Worm (Caenorhabditis elegans): ENCODE measurements around the gene M03F4.6.

The M03F4.6 gene

ce11 chrX:4961681-4962656 lies 7.2 kb downstream of the M03F4.6 start (continued):
- no peak for TF ChIP-seq nfya-2 (GFP tag; IDR thresholded peaks at IDR 0.05)
- TF ChIP-seq somi-1 (GFP tag; optimal IDR thresholded peaks at IDR 0.05): peak; percentile 41
- 0 out of 2 replicates have a peak, but pooled peaks have one; percentile 39 for TF ChIP-seq let-526 (GFP tag; IDR thresholded peaks at IDR 0.05)

ce11 chrX:4960910-4961680 lies 8.0 kb downstream of the M03F4.6 start:
- 0 out of 2 replicates have a peak, but pooled peaks have one; percentile 16 for TF ChIP-seq mcd-1 (GFP tag; IDR thresholded peaks at IDR 0.05)
- no peak for TF ChIP-seq let-607 (tag; optimal IDR thresholded peaks at IDR 0.05)
- TF ChIP-seq athp-1 (tag; optimal IDR thresholded peaks at IDR 0.05): no peak
- no peak for TF ChIP-seq atf-7 (tag; optimal IDR thresholded peaks at IDR 0.05)
- TF ChIP-seq pbrm-1 (GFP tag; IDR thresholded peaks at IDR 0.05): peak; percentile 31; the same call in 1 of the 2 replicates
- no peak for TF ChIP-seq Y53F4B.3 (GFP tag; IDR thresholded peaks at IDR 0.05)
- no peak for TF ChIP-seq ama-1 (optimal IDR thresholded peaks at IDR 0.05)
- no peak for TF ChIP-seq ama-1 (GFP tag; optimal IDR thresholded peaks at IDR 0.05)
- peak; percentile 28; the same call in 1 of the 2 replicates for TF ChIP-seq Y53G8AR.9 (GFP tag; conservative IDR thresholded peaks at IDR 0.05)
- no peak for TF ChIP-seq Y56A3A.18 (GFP tag; IDR thresholded peaks at IDR 0.05)
- no peak for TF ChIP-seq lsl-1 (GFP tag; optimal IDR thresholded peaks at IDR 0.05)
- TF ChIP-seq akir-1 (GFP tag; optimal IDR thresholded peaks at IDR 0.05): peak; percentile 27
- TF ChIP-seq F37B4.10 (GFP tag; IDR thresholded peaks at IDR 0.05): 0 out of 2 replicates have a peak, but pooled peaks have one; percentile 46
- TF ChIP-seq ceh-79 (tag; optimal IDR thresholded peaks at IDR 0.05): no peak
- TF ChIP-seq die-1 (tag; optimal IDR thresholded peaks at IDR 0.05): no peak
- TF ChIP-seq bed-2 (GFP tag; IDR thresholded peaks at IDR 0.05): peak; percentile 26; the same call in 1 of the 2 replicates
- TF ChIP-seq ceh-58 (GFP tag; IDR thresholded peaks at IDR 0.05): no peak
- no peak for TF ChIP-seq madf-3 (GFP tag; IDR thresholded peaks at IDR 0.05)

ce11 chrX:4960422-4960821 lies 8.7 kb downstream of the M03F4.6 start, which contains the start of gene act-4:
Gene act-4, plus strand, starts transcription at chrX:4960621.
- 0 out of 2 replicates have a peak, but pooled peaks have one; percentile 45 for TF ChIP-seq egl-18 (GFP tag; IDR thresholded peaks at IDR 0.05)
- peak; percentile 97 for TF ChIP-seq zfh-2 (GFP tag; conservative IDR thresholded peaks at IDR 0.05)
- TF ChIP-seq nfyb-1 (GFP tag; IDR thresholded peaks at IDR 0.05): peak; percentile 97
- no peak for TF ChIP-seq hlh-12 (tag; optimal IDR thresholded peaks at IDR 0.05)
- no peak for TF ChIP-seq let-526 (GFP tag; IDR thresholded peaks at IDR 0.05)
- peak; percentile 68 for TF ChIP-seq ceh-27 (GFP tag; optimal IDR thresholded peaks at IDR 0.05)
- no peak for TF ChIP-seq lin-26 (GFP tag; IDR thresholded peaks at IDR 0.05)
- peak; percentile 34 for TF ChIP-seq F52B5.7 (tag; optimal IDR thresholded peaks at IDR 0.05)
- peak; percentile 41 for TF ChIP-seq somi-1 (GFP tag; optimal IDR thresholded peaks at IDR 0.05)
- peak; percentile 26 for TF ChIP-seq lin-40 (tag; optimal IDR thresholded peaks at IDR 0.05)
- peak; percentile 27; the same call in 1 of the 2 replicates for TF ChIP-seq hmg-1.2 (GFP tag; IDR thresholded peaks at IDR 0.05)
- TF ChIP-seq dox-1 (GFP tag; IDR thresholded peaks at IDR 0.05): peak; percentile 23; the same call in 1 of the 2 replicates
- TF ChIP-seq mcd-1 (GFP tag; IDR thresholded peaks at IDR 0.05): peak; percentile 48; the same call in 1 of the 2 replicates
- TF ChIP-seq efl-1 (GFP tag; optimal IDR thresholded peaks at IDR 0.05): no peak
- no peak for TF ChIP-seq cebp-1 (GFP tag; IDR thresholded peaks at IDR 0.05)
- TF ChIP-seq cebp-1 (tag; optimal IDR thresholded peaks at IDR 0.05): peak; percentile 58
- TF ChIP-seq chd-7 (tag; optimal IDR thresholded peaks at IDR 0.05): peak; percentile 6
- TF ChIP-seq lin-54 (GFP tag; optimal IDR thresholded peaks at IDR 0.05): no peak
- TF ChIP-seq sea-2 (GFP tag; IDR thresholded peaks at IDR 0.05): 0 out of 2 replicates have a peak, but pooled peaks have one; percentile 54
- TF ChIP-seq him-1 (tag; optimal IDR thresholded peaks at IDR 0.05): no peak
- no peak for TF ChIP-seq madf-8 (GFP tag; conservative IDR thresholded peaks at IDR 0.05)
- TF ChIP-seq gei-17 (GFP tag; optimal IDR thresholded peaks at IDR 0.05): peak; percentile 3
- TF ChIP-seq dpl-1 (GFP tag; optimal IDR thresholded peaks at IDR 0.05): no peak
- peak; percentile 40 for TF ChIP-seq atf-7 (tag; optimal IDR thresholded peaks at IDR 0.05)
- no peak for TF ChIP-seq ztf-3 (GFP tag; optimal IDR thresholded peaks at IDR 0.05)
- peak; percentile 50 for TF ChIP-seq tbp1 (GFP tag; optimal IDR thresholded peaks at IDR 0.05)

All from whole organism, young adult.